Fruit fly (Drosophila melanogaster) whole organism, wandering third instar larva: Measurements from ENCODE around the gene CG9667.

Source experiments
- Dfd ChIP-seq: fragments of >200 bp; optimal IDR thresholded peaks from 2 replicates; lab custom pipeline; 2017; ENCODE audit warnings: missing biosample characterization, missing genetic modification characterization
- Hr78 ChIP-seq: fragments of >200 bp; optimal IDR thresholded peaks from 2 replicates; lab custom pipeline; 2017; ENCODE audit warnings: missing biosample characterization, missing genetic modification characterization
- dmrt93B ChIP-seq: fragments of 200-800 bp; sonication (Bioruptor generic); optimal IDR thresholded peaks from 2 replicates; lab custom pipeline; 2018; ENCODE audit warnings: missing biosample characterization, mild to moderate bottlenecking, missing genetic modification characterization
- h ChIP-seq: fragments of 200-800 bp; sonication (Bioruptor generic); optimal IDR thresholded peaks from 3 replicates; lab custom pipeline; 2016; ENCODE audit warnings: missing biosample characterization, mild to moderate bottlenecking, missing genetic modification characterization
- psq ChIP-seq: fragments of 200-800 bp; sonication (Bioruptor generic); optimal IDR thresholded peaks from 3 replicates; lab custom pipeline; 2017; ENCODE audit warnings: missing biosample characterization, mild to moderate bottlenecking, missing genetic modification characterization, moderate library complexity
- sage ChIP-seq: fragments of 200-800 bp; sonication (Bioruptor generic); optimal IDR thresholded peaks from 2 replicates; lab custom pipeline; 2016; ENCODE audit warnings: missing biosample characterization, mild to moderate bottlenecking, missing genetic modification characterization
- tai ChIP-seq: sonication (Bioruptor generic); optimal IDR thresholded peaks from 2 replicates; lab custom pipeline; 2016; ENCODE audit warnings: missing biosample characterization, missing genetic modification characterization

DNA sequence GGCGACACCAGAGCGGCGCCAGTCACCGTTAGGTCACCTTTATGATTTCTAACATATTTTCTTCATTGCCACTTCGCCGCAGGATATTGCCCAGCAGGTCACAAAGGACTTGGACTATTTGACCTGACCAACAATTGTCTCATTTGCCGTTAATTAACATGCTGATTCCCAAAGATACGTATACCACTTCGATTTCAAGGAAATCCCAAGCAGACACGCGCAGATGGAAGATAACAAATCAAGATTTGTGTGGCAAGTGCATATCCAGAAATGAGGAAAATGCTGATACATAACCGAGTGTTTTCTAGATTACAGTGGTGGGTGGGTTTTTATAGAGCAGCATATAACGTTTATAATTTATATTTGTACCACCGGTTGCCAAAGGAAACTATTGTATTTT is 25.0 kb upstream of the CG9667 start:
- TF ChIP-seq h (no peak), sage (no peak), Dfd (GFP tag; lab: Kevin White, UChicago) (no peak), Hr78 (GFP tag; lab: Kevin White, UChicago) (no peak), psq (GFP tag; lab: Kevin White, UChicago) (no peak), tai (GFP tag; lab: Kevin White, UChicago) (no peak), dmrt93B (GFP tag; lab: Kevin White, UChicago) (no peak)
